Fruit fly (Drosophila melanogaster) whole organism, wandering third instar larva: ENCODE results near the gene Sema1a.

ENCODE experiments used
- Abd-B ChIP-seq: fragments of >200 bp; optimal IDR thresholded peaks from 2 replicates; lab custom pipeline; 2017; ENCODE audit warnings: missing biosample characterization, missing genetic modification characterization
- Dif ChIP-seq: fragments of 200-275, 200-300 bp; sonication (Bioruptor generic); optimal IDR thresholded peaks from 2 replicates; lab custom pipeline; 2018; ENCODE audit warnings: missing biosample characterization, missing genetic modification characterization; ENCODE audit not compliant: partially characterized antibody
- Hr78 ChIP-seq: fragments of >200 bp; optimal IDR thresholded peaks from 2 replicates; lab custom pipeline; 2017; ENCODE audit warnings: missing biosample characterization, missing genetic modification characterization
- Hr83 ChIP-seq: fragments of 200-300 bp; sonication (Bioruptor generic); optimal IDR thresholded peaks from 2 replicates; lab custom pipeline; 2016; ENCODE audit warnings: missing biosample characterization, mild to moderate bottlenecking, missing genetic modification characterization, moderate library complexity; ENCODE audit not compliant: poor library complexity, severe bottlenecking
- Myc ChIP-seq: fragments of >200 bp; optimal IDR thresholded peaks from 2 replicates; lab custom pipeline; 2017
- N ChIP-seq: fragments of >200 bp; optimal IDR thresholded peaks from 2 replicates; lab custom pipeline; 2018; ENCODE audit warnings: missing biosample characterization, missing external identifiers, missing genetic modification characterization
- Sp1 ChIP-seq: fragments of 200-800 bp; sonication (Bioruptor generic); optimal IDR thresholded peaks from 3 replicates; lab custom pipeline; 2019; ENCODE audit warnings: missing biosample characterization, mild to moderate bottlenecking, missing genetic modification characterization, moderate library complexity
- jim ChIP-seq: fragments of 175-275, 200-325 bp; sonication (Bioruptor generic); optimal IDR thresholded peaks from 2 replicates; lab custom pipeline; 2016; ENCODE audit warnings: missing biosample characterization, mild to moderate bottlenecking, missing genetic modification characterization
- pan ChIP-seq: fragments of >200 bp; optimal IDR thresholded peaks from 2 replicates; lab custom pipeline; 2017
- psq ChIP-seq: fragments of 200-800 bp; sonication (Bioruptor generic); optimal IDR thresholded peaks from 3 replicates; lab custom pipeline; 2017; ENCODE audit warnings: missing biosample characterization, mild to moderate bottlenecking, missing genetic modification characterization, moderate library complexity
- sage ChIP-seq: fragments of 200-800 bp; sonication (Bioruptor generic); optimal IDR thresholded peaks from 2 replicates; lab custom pipeline; 2016; ENCODE audit warnings: missing biosample characterization, mild to moderate bottlenecking, missing genetic modification characterization
- sv ChIP-seq: fragments of 200-800 bp; sonication (Bioruptor generic); optimal IDR thresholded peaks from 3 replicates; lab custom pipeline; 2016; ENCODE audit warnings: missing biosample characterization, missing genetic modification characterization
- usp ChIP-seq: fragments of >200 bp; optimal IDR thresholded peaks from 2 replicates; lab custom pipeline; 2017; ENCODE audit warnings: missing biosample characterization, missing genetic modification characterization

dm6 chr2L:8511723-8512122 lies 30.2 kb upstream of the Sema1a start, which contains the start of gene CG13096:
- TF ChIP-seq Hr78 (no peak), Abd-B (GFP tag; lab: Kevin White, UChicago) (no peak), N (GFP tag; lab: Kevin White, UChicago) (no peak), Myc (lab: Kevin White, UChicago) (peak; percentile 74), Sp1 (no peak), sage (GFP tag; lab: Kevin White, UChicago) (no peak), Hr83 (GFP tag; lab: Kevin White, UChicago) (no peak), sv (peak; percentile 7), Dif (GFP tag; lab: Kevin White, UChicago) (no peak), usp (GFP tag; lab: Kevin White, UChicago) (no peak), jim (no peak), psq (GFP tag; lab: Kevin White, UChicago) (no peak), pan (lab: Kevin White, UChicago) (no peak)
